Comparison of ENCODE assay signal across 1 fruit fly cellular context in genomic region chrX:17725937-17726489, dm6.
TF ChIP-seq lines count a peak whose summit lies in the region.

No protein-coding gene starts in this region.

TF ChIP-seq in whole organism, embryonic, 481 proteins besides CTCF, POLR2A, EP300 and RAD21 (continued from another document):
- TF ChIP-seq CG11560 (tag; IDR thresholded peaks at IDR 0.05; lab: Robert Waterston, UW): no peak
